Fruit fly (Drosophila melanogaster) whole organism, prepupa: ENCODE results near the gene Slc45-1.
A peak's percentile ranks its signal among the peaks of the same experiment; 100 is the strongest.

Source experiments
- CG10631 ChIP-seq: fragments of 200-800 bp; sonication (Bioruptor generic); optimal IDR thresholded peaks from 2 replicates; lab custom pipeline; 2016; ENCODE audit warnings: missing biosample characterization, missing genetic modification characterization
- CG10669 ChIP-seq: fragments of 200-800 bp; sonication (Bioruptor generic); optimal IDR thresholded peaks from 3 replicates; lab custom pipeline; 2018; ENCODE audit warnings: missing biosample characterization, mild to moderate bottlenecking, missing genetic modification characterization, moderate library complexity
- CG11294 ChIP-seq: fragments of 200-800 bp; sonication (Bioruptor generic); IDR thresholded peaks from 2 replicates; pipeline ENCODE4 v1.3.6; 2022; ENCODE audit warnings: missing biosample characterization, missing genetic modification characterization
- CG11762 ChIP-seq: fragments of 200-800 bp; sonication (Bioruptor generic); optimal IDR thresholded peaks from 3 replicates; lab custom pipeline; 2016; ENCODE audit warnings: missing biosample characterization, missing genetic modification characterization; ENCODE audit not compliant: insufficient read depth
- CG11902 ChIP-seq: fragments of 200-800 bp; sonication (Bioruptor generic); optimal IDR thresholded peaks from 3 replicates; lab custom pipeline; 2016; ENCODE audit warnings: missing biosample characterization, missing genetic modification characterization
- CG15336 ChIP-seq: fragments of 200-800 bp; sonication (Bioruptor generic); IDR thresholded peaks from 2 replicates; pipeline ENCODE4 v1.3.6; 2022; ENCODE audit warnings: missing biosample characterization, missing genetic modification characterization
- CG1621 ChIP-seq: fragments of 200-800 bp; sonication (Bioruptor generic); optimal IDR thresholded peaks from 3 replicates; lab custom pipeline; 2018; ENCODE audit warnings: missing biosample characterization, mild to moderate bottlenecking, missing genetic modification characterization
- CG16779 ChIP-seq: fragments of 200-800 bp; sonication (Bioruptor generic); optimal IDR thresholded peaks from 3 replicates; lab custom pipeline; 2017; ENCODE audit warnings: missing biosample characterization, mild to moderate bottlenecking, missing genetic modification characterization
- CG3032 ChIP-seq: fragments of 200-800 bp; optimal IDR thresholded peaks from 2 replicates; lab custom pipeline; 2019; ENCODE audit warnings: missing biosample characterization, mild to moderate bottlenecking, missing genetic modification characterization, moderate library complexity
- CG34406 ChIP-seq: fragments of 200-800 bp; sonication (Bioruptor generic); optimal IDR thresholded peaks from 3 replicates; lab custom pipeline; 2016; ENCODE audit warnings: missing biosample characterization, missing genetic modification characterization
- CG3919 ChIP-seq: fragments of 200-800 bp; sonication (Bioruptor generic); optimal IDR thresholded peaks from 3 replicates; lab custom pipeline; 2016; ENCODE audit warnings: missing biosample characterization, missing genetic modification characterization
- CG6163 ChIP-seq: fragments of 200-800 bp; sonication (Bioruptor generic); IDR thresholded peaks from 3 replicates; pipeline ENCODE4 v1.3.6; 2022; ENCODE audit warnings: missing biosample characterization, missing genetic modification characterization
- CG6276 ChIP-seq: fragments of 200-800 bp; sonication (Bioruptor generic); optimal IDR thresholded peaks from 2 replicates; lab custom pipeline; 2017; ENCODE audit warnings: missing biosample characterization, mild to moderate bottlenecking, missing genetic modification characterization
- CG6854 ChIP-seq: fragments of 200-800 bp; sonication (Bioruptor generic); optimal IDR thresholded peaks from 2 replicates; lab custom pipeline; 2017; ENCODE audit warnings: missing biosample characterization, mild to moderate bottlenecking, missing genetic modification characterization
- CG7368 ChIP-seq: fragments of 200-800 bp; sonication (Bioruptor generic); optimal IDR thresholded peaks from 3 replicates; lab custom pipeline; 2016; ENCODE audit warnings: missing biosample characterization, missing genetic modification characterization
- CG8632 ChIP-seq: fragments of 200-800 bp; sonication (Bioruptor generic); optimal IDR thresholded peaks from 3 replicates; lab custom pipeline; 2016; ENCODE audit warnings: missing biosample characterization, missing genetic modification characterization
- Eip75B ChIP-seq: fragments of 200-800 bp; sonication (Bioruptor generic); optimal IDR thresholded peaks from 3 replicates; lab custom pipeline; 2016; ENCODE audit warnings: missing biosample characterization, missing genetic modification characterization
- Eip78C ChIP-seq: fragments of 200-800 bp; sonication (Bioruptor generic); peaks from one replicate; lab custom pipeline; 2016; ENCODE audit warnings: missing biosample characterization, missing genetic modification characterization
- Eip93F ChIP-seq: fragments of 200-800 bp; sonication (Bioruptor generic); optimal IDR thresholded peaks from 2 replicates; lab custom pipeline; 2016; ENCODE audit warnings: missing biosample characterization, mild to moderate bottlenecking, missing genetic modification characterization
- Ets21C ChIP-seq: fragments of 200-800 bp; sonication (Bioruptor generic); optimal IDR thresholded peaks from 3 replicates; lab custom pipeline; 2016; ENCODE audit warnings: missing biosample characterization, missing genetic modification characterization
- Hr38 ChIP-seq: sonication (Bioruptor generic); optimal IDR thresholded peaks from 2 replicates; lab custom pipeline; 2016; ENCODE audit warnings: missing biosample characterization, missing genetic modification characterization
- Hr4 ChIP-seq: fragments of 200-800 bp; sonication (Bioruptor generic); optimal IDR thresholded peaks from 3 replicates; lab custom pipeline; 2016; ENCODE audit warnings: missing biosample characterization, missing genetic modification characterization
- Met ChIP-seq: fragments of 200-800 bp; sonication (Bioruptor generic); optimal IDR thresholded peaks from 3 replicates; lab custom pipeline; 2016; ENCODE audit warnings: missing biosample characterization, missing genetic modification characterization
- Sox102F ChIP-seq: fragments of 200-800 bp; sonication (Bioruptor generic); optimal IDR thresholded peaks from 2 replicates; lab custom pipeline; 2016; ENCODE audit warnings: missing biosample characterization, mild to moderate bottlenecking, missing genetic modification characterization
- Sox14 ChIP-seq: fragments of 200-800 bp; sonication (Bioruptor generic); optimal IDR thresholded peaks from 3 replicates; lab custom pipeline; 2016; ENCODE audit warnings: missing biosample characterization, missing genetic modification characterization
- achi ChIP-seq: fragments of 200-800 bp; sonication (Bioruptor generic); optimal IDR thresholded peaks from 3 replicates; lab custom pipeline; 2016; ENCODE audit warnings: missing biosample characterization, missing genetic modification characterization
- acj6 ChIP-seq: fragments of 200-800 bp; sonication (Bioruptor generic); optimal IDR thresholded peaks from 3 replicates; lab custom pipeline; 2016; ENCODE audit warnings: missing biosample characterization, missing genetic modification characterization
- cyc ChIP-seq: fragments of 200-800 bp; sonication (Bioruptor generic); optimal IDR thresholded peaks from 3 replicates; lab custom pipeline; 2016; ENCODE audit warnings: missing biosample characterization, missing genetic modification characterization
- eg ChIP-seq: fragments of 200-800 bp; sonication (Bioruptor generic); IDR thresholded peaks from 3 replicates; pipeline ENCODE4 v1.3.6; 2022; ENCODE audit warnings: missing biosample characterization, missing genetic modification characterization
- fd59A ChIP-seq: fragments of 200-800 bp; sonication (Bioruptor generic); optimal IDR thresholded peaks from 2 replicates; lab custom pipeline; 2017; ENCODE audit warnings: missing biosample characterization, mild to moderate bottlenecking, missing genetic modification characterization, missing genetic modification reagents
- lz ChIP-seq: fragments of 200-800 bp; sonication (Bioruptor generic); optimal IDR thresholded peaks from 3 replicates; lab custom pipeline; 2016; ENCODE audit warnings: missing biosample characterization, missing genetic modification characterization
- salr ChIP-seq, 2 experiments: fragments of 200-800 bp; sonication (Bioruptor generic); optimal IDR thresholded peaks; 3 replicates each; lab custom pipeline; 2016 to 2018; ENCODE audit warnings: missing biosample characterization in 2 of 2, missing genetic modification characterization in 2 of 2, mild to moderate bottlenecking in 1 of 2
- svp ChIP-seq: fragments of 200-800 bp; sonication (Bioruptor generic); peaks from one replicate; lab custom pipeline; 2016; ENCODE audit warnings: missing biosample characterization, missing genetic modification characterization
- topi ChIP-seq: fragments of 200-800 bp; sonication (Bioruptor generic); optimal IDR thresholded peaks from 3 replicates; lab custom pipeline; 2016; ENCODE audit warnings: missing biosample characterization, missing genetic modification characterization

The Slc45-1 gene

DNA sequence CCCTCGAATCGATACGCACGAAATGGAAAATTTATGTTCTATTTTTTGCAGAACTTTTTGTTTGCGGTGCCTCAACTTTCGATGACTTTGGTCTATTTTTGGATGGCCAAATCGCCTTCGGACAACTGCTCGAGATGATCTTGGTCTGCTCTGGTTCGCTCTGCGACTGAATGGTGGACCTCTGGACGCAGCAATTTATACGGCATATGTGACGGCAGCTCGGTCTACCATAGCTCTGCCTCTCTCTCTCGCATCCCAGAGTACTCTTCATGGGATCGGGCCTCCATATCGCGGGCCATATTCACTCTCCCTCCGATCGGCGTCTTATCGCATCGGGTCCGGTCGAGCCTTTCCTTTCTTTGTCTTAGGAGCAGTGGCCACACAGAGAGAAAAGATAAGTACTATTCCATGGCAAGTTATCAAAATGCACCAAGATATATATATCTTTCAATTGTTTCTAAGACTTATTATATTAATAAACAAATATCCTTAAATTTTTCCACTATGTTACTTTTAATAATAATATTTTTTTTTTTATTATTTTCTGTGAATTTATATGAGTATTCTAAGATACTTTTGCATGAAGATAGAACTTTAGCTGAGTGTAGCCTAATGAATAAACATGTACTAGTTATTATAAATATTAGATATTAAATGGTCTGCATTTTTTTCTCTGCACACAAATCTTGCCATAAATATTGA, at the start of gene Slc45-1 (continued):
- peak in 1 of 2 experiments; percentile 74 for TF ChIP-seq salr (GFP tag; optimal IDR thresholded peaks at IDR 0.05; lab: Kevin White, UChicago)
- TF ChIP-seq Hr4 (GFP tag; lab: Kevin White, UChicago) = peak; percentile 41
- no peak for TF ChIP-seq CG3032
- TF ChIP-seq Eip93F (GFP tag; lab: Kevin White, UChicago) = no peak
- TF ChIP-seq Eip78C (GFP tag; lab: Kevin White, UChicago) = peak; percentile 77
- peak; percentile 77 for TF ChIP-seq CG10631 (GFP tag; lab: Kevin White, UChicago)
- peak; percentile 62; the same call in 2 of the 3 replicates for TF ChIP-seq CG6163
- TF ChIP-seq acj6 = peak; percentile 51
- no peak for TF ChIP-seq cyc

DNA sequence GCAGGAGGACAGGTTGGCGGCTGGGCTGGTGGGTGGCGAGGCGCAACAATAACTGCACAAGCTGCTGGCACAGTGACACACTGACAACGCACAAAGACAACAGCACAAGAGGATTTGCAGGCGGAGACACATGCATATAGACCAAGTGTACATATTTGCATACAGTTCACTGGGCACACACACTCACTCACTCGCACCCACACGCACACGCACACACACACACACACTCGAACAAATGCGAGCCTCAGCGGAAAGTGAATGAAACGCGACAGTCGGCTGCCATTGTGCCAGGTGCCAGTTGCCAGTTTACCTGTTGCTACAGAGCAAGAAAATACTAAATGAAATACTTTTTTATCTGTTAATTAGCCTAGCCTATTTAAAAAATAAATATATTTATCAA, 46.5 kb upstream of the Slc45-1 start:
- TF ChIP-seq Sox102F (no peak), CG15336 (GFP tag; lab: Robert Waterston, UW) (no peak), CG11294 (GFP tag; lab: Robert Waterston, UW) (no peak), achi (GFP tag; lab: Kevin White, UChicago) (no peak), CG6276 (GFP tag; lab: Kevin White, UChicago) (no peak), Met (GFP tag; lab: Kevin White, UChicago) (no peak), salr (GFP tag; optimal IDR thresholded peaks at IDR 0.05; lab: Kevin White, UChicago) (no peak), CG6854 (GFP tag; lab: Kevin White, UChicago) (no peak), Sox14 (GFP tag; lab: Kevin White, UChicago) (no peak), Eip75B (no peak), CG11762 (GFP tag; lab: Kevin White, UChicago) (no peak), svp (GFP tag; lab: Kevin White, UChicago) (no peak), CG11902 (GFP tag; lab: Kevin White, UChicago) (no peak), CG7368 (no peak), eg (GFP tag; lab: Robert Waterston, UW) (no peak), CG3919 (GFP tag; lab: Kevin White, UChicago) (no peak), CG6163 (no peak), CG8632 (no peak), Eip78C (GFP tag; lab: Kevin White, UChicago) (no peak)

DNA sequence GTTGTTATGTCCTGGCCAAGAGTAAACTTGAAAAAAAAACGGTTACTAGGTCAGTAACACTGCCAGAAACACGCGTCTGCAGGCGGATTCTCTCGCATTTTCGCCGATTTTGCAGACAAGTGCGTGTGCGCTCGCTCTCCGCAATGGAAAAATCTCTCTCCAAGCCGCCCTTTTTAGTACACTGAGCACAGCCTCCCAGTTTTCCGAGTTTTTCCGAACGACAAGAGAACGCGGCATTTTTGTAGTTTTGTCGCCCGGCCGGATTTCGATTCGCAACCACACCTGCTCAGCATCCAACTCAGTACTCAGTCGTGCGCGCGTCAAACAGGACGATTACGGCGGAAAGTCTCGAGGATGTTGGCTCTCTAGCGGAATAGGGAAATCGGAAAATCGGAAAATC, 43.0 kb upstream of the Slc45-1 start, which contains the start of gene GluRIB:
Gene GluRIB, plus strand, starts transcription at position 301 of the 400 bp plus-strand sequence.
- TF ChIP-seq Hr38 (GFP tag; lab: Kevin White, UChicago) (no peak), Hr4 (GFP tag; lab: Kevin White, UChicago) (no peak), Sox14 (GFP tag; lab: Kevin White, UChicago) (no peak), Ets21C (no peak), CG34406 (GFP tag; lab: Kevin White, UChicago) (no peak), lz (GFP tag; lab: Kevin White, UChicago) (no peak), CG10631 (GFP tag; lab: Kevin White, UChicago) (no peak), svp (GFP tag; lab: Kevin White, UChicago) (no peak), CG10669 (GFP tag; lab: Kevin White, UChicago) (no peak), CG3919 (GFP tag; lab: Kevin White, UChicago) (no peak), fd59A (GFP tag; lab: Kevin White, UChicago) (no peak), Met (GFP tag; lab: Kevin White, UChicago) (no peak)

DNA sequence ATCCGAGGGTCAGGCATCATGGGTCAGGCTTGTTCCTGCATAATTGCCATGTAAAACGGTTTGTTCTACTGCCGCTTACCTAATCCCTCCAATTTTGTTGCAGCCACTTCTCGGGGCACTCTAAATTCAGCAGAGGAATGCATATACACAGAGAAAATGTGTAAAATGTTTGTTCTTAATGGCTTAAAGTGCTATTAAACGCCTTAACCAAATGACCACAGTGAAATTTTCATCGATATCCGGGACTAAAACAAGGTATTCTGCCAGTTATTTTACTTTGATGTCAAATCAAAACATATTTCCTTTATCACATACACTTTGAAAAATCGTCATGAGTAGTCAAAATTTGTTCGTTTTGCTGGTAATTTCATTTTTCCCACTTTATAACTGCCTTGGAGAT, 41.3 kb upstream of the Slc45-1 start, which contains the start of gene CG4477:
Gene CG4477, plus strand, starts transcription at position 301 of the 400 bp plus-strand sequence.
- no peak for TF ChIP-seq CG3032
- no peak for TF ChIP-seq CG1621
- TF ChIP-seq CG3919 (GFP tag; lab: Kevin White, UChicago) = no peak
- TF ChIP-seq lz (GFP tag; lab: Kevin White, UChicago) = no peak
- TF ChIP-seq CG34406 (GFP tag; lab: Kevin White, UChicago) = no peak

DNA sequence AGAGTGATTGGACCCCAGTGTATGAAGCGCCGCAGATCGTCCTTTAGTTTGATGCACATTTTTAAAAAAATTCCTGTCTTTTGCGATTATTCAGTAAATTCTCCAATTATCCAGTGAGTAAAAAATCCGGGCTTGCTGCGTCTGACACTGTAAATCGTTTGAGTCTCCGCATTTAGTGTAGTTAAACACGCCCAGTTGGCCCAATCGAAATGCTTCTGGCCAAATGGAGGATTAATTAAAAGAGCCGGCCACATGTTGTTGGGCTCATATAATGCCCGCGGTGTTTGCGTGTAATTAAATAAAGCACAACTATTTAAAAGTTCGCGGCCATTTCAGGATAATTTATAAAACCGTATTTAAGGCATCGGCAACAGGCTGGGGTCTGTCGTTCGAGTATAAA, 27.9 kb upstream of the Slc45-1 start, which contains the start of gene CG4483:
Gene CG4483, minus strand, starts transcription at position 101 of the 400 bp plus-strand sequence.
- TF ChIP-seq CG16779 = no peak
- TF ChIP-seq topi = no peak
- no peak for TF ChIP-seq CG10669 (GFP tag; lab: Kevin White, UChicago)
- TF ChIP-seq, all 60 proteins: peak for 0
